Worm (Caenorhabditis elegans): Measurements from ENCODE around the gene oac-32.

The oac-32 gene

DNA sequence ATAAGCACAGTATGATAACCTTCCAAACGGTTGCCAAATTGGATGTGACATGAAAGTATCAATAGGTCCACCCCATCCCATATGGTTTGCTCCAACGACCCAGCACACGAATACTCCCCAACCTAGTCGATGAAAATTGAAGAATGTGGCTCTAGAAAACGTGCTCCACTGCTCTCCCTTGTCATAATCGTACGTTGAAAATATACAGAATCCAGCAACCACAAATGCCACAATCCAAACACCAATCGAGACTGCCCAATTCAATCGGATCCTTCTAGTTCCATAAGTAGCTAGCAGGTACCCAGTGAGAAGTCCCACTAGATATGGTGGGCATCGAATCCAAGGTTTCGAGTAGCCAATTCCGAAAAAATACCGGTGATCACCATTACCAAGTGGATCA is 6.7 kb downstream of the oac-32 start:
- TF ChIP-seq lin-13 (tag; optimal IDR thresholded peaks at IDR 0.05): no peak
- TF ChIP-seq mep-1 (tag; optimal IDR thresholded peaks at IDR 0.05): no peak
- no peak for TF ChIP-seq M03D4.4 (tag; optimal IDR thresholded peaks at IDR 0.05)
- TF ChIP-seq nhr-76 (tag; optimal IDR thresholded peaks at IDR 0.05): no peak
- no peak for TF ChIP-seq hlh-1 (tag; optimal IDR thresholded peaks at IDR 0.05)

DNA sequence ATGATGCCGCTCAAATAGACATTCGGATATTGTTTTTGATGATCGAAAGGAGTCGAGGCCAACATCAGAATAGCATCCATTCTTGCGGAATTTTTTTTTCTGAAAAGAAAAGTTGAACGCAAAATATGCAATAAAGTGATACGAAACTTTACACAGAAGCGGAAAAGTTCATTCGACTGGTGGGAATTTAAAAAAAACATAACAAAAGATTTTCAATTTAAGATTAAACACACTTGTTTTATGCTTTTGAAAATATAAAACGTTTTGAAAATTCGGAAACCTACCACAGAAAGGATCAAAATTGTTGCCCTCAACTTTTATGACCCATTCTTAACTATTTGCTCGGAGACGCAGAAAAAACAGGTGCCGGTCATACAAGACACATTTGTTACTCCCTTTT is 8.6 kb downstream of the oac-32 start, which contains the start of gene K02H11.9:
TSS of gene K02H11.9 (minus strand) at position 101 of the 400 bp plus-strand sequence.
- TF ChIP-seq M03D4.4 (tag; optimal IDR thresholded peaks at IDR 0.05): no peak

ce11 chrV:1534315-1534714 is 11.3 kb downstream of the oac-32 start, which contains the start of gene trx-5:
Gene trx-5 (minus strand): TSS chrV:1534415.
- no peak for TF ChIP-seq ham-2 (GFP tag; optimal IDR thresholded peaks at IDR 0.05)
- TF ChIP-seq ceh-83 (GFP tag; optimal IDR thresholded peaks at IDR 0.05): no peak
- TF ChIP-seq lsy-2 (tag; optimal IDR thresholded peaks at IDR 0.05): no peak
- TF ChIP-seq nhr-2 (tag; optimal IDR thresholded peaks at IDR 0.05): no peak
- no peak for TF ChIP-seq mab-5 (tag; optimal IDR thresholded peaks at IDR 0.05)
- TF ChIP-seq nhr-12 (tag; optimal IDR thresholded peaks at IDR 0.05): no peak
- TF ChIP-seq bed-3 (GFP tag; optimal IDR thresholded peaks at IDR 0.05): no peak
- no peak for TF ChIP-seq pha-4 (tag; optimal IDR thresholded peaks at IDR 0.05)
- no peak for TF ChIP-seq ztf-11 (tag; optimal IDR thresholded peaks at IDR 0.05)
- no peak for TF ChIP-seq mep-1 (tag; optimal IDR thresholded peaks at IDR 0.05)
- TF ChIP-seq mls-2 (tag; optimal IDR thresholded peaks at IDR 0.05): no peak

DNA sequence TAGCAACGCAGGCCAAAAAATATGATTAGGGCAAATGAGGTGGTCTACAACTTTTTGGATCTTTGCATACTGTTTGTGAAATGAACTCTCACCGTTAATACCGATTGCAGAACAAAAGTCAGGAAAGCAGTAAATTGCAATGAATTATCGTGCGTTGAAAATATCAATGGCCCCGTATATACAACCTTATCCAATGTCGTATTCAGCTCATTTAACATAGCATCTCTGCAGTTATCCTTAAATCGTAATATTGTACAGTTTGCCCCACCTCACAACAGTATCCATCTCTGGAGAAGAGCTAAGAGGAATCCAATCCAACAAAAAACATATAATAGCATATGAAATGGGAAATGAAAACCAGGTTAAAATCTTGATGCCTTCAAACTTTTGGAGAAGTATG is 13.1 kb downstream of the oac-32 start:
- TF ChIP-seq unc-39 (tag; optimal IDR thresholded peaks at IDR 0.05) (no peak), zip-8 (tag; optimal IDR thresholded peaks at IDR 0.05) (no peak), unc-62 (GFP tag; optimal IDR thresholded peaks at IDR 0.05) (no peak), lin-32 (GFP tag; optimal IDR thresholded peaks at IDR 0.05) (no peak), sem-2 (GFP tag; optimal IDR thresholded peaks at IDR 0.05) (no peak), bed-3 (GFP tag; optimal IDR thresholded peaks at IDR 0.05) (no peak), nhr-76 (tag; optimal IDR thresholded peaks at IDR 0.05) (no peak), nhr-237 (tag; optimal IDR thresholded peaks at IDR 0.05) (no peak), nhr-28 (tag; optimal IDR thresholded peaks at IDR 0.05) (no peak), mab-5 (tag; optimal IDR thresholded peaks at IDR 0.05) (no peak), lsy-2 (tag; optimal IDR thresholded peaks at IDR 0.05) (no peak), unc-120 (tag; optimal IDR thresholded peaks at IDR 0.05; ENCODE audit: poor library complexity, severe bottlenecking) (no peak), elt-1 (tag; optimal IDR thresholded peaks at IDR 0.05; ENCODE audit: borderline replicate concordance, insufficient read depth) (no peak), hlh-1 (tag; optimal IDR thresholded peaks at IDR 0.05) (no peak), tbx-8 (GFP tag; optimal IDR thresholded peaks at IDR 0.05) (no peak)

ce11 chrV:1531159-1531558 is 14.4 kb downstream of the oac-32 start, which contains the start of gene K02H11.4:
Gene K02H11.4 (minus strand): TSS chrV:1531259.
- TF ChIP-seq lin-13 (tag; optimal IDR thresholded peaks at IDR 0.05): no peak
- no peak for TF ChIP-seq mab-5 (tag; optimal IDR thresholded peaks at IDR 0.05)
- no peak for TF ChIP-seq bed-3 (GFP tag; optimal IDR thresholded peaks at IDR 0.05)
- no peak for TF ChIP-seq flh-1 (GFP tag; optimal IDR thresholded peaks at IDR 0.05)
- TF ChIP-seq mep-1 (tag; optimal IDR thresholded peaks at IDR 0.05): no peak
- no peak for TF ChIP-seq nhr-12 (tag; optimal IDR thresholded peaks at IDR 0.05)
- TF ChIP-seq ces-1 (GFP tag; optimal IDR thresholded peaks at IDR 0.05): no peak
- no peak for TF ChIP-seq snpc-4 (tag; optimal IDR thresholded peaks at IDR 0.05)
- TF ChIP-seq M03D4.4 (tag; optimal IDR thresholded peaks at IDR 0.05): no peak
- TF ChIP-seq sem-2 (GFP tag; optimal IDR thresholded peaks at IDR 0.05): no peak
- no peak for TF ChIP-seq unc-62 (GFP tag; optimal IDR thresholded peaks at IDR 0.05)
- no peak for TF ChIP-seq ceh-39 (tag; optimal IDR thresholded peaks at IDR 0.05)
- no peak for TF ChIP-seq ham-2 (GFP tag; optimal IDR thresholded peaks at IDR 0.05)
- TF ChIP-seq elt-1 (tag; optimal IDR thresholded peaks at IDR 0.05; ENCODE audit: borderline replicate concordance, insufficient read depth): no peak
- no peak for TF ChIP-seq drap-1 (GFP tag; optimal IDR thresholded peaks at IDR 0.05)
- TF ChIP-seq nhr-76 (tag; optimal IDR thresholded peaks at IDR 0.05): no peak
- no peak for TF ChIP-seq cnd-1 (tag; optimal IDR thresholded peaks at IDR 0.05)
- no peak for TF ChIP-seq zip-8 (tag; optimal IDR thresholded peaks at IDR 0.05)
- TF ChIP-seq nhr-237 (tag; optimal IDR thresholded peaks at IDR 0.05): no peak
